Fruit fly (Drosophila melanogaster): Measurements from ENCODE around the gene Pus1.

The Pus1 gene

dm6 chr3R:20557415-20558105 is 34.9 kb downstream of the Pus1 start, which contains the start of the genes DPCoAC and CG5180 (continued):
- TF ChIP-seq CG7839 (tag; optimal IDR thresholded peaks at IDR 0.05) (peak; percentile 62), CG4730 (GFP tag; IDR thresholded peaks at IDR 0.05) (peak; percentile 56; the same call in 1 of the 2 replicates), zfh1 (GFP tag; IDR thresholded peaks at IDR 0.05) (peak; percentile 78; the same call in 2 of the 3 replicates), sima (GFP tag; optimal IDR thresholded peaks at IDR 0.05) (no peak), nom (GFP tag; optimal IDR thresholded peaks at IDR 0.05) (peak; percentile 48), sr (GFP tag; IDR thresholded peaks at IDR 0.05) (peak; percentile 78), NK7.1 (GFP tag; optimal IDR thresholded peaks at IDR 0.05) (no peak), CG12942 (GFP tag; optimal IDR thresholded peaks at IDR 0.05) (peak; percentile 45), gro (GFP tag; optimal IDR thresholded peaks at IDR 0.05) (peak; percentile 77), CG4617 (GFP tag; optimal IDR thresholded peaks at IDR 0.05; ENCODE audit: borderline replicate concordance) (peak; percentile 58), dimm (GFP tag; IDR thresholded peaks at IDR 0.05) (0 out of 2 replicates have a peak, but pooled peaks have one; percentile 19), gcm2 (GFP tag; optimal IDR thresholded peaks at IDR 0.05) (no peak), Ptx1 (GFP tag; IDR thresholded peaks at IDR 0.05) (peak; percentile 73), otp (GFP tag; IDR thresholded peaks at IDR 0.05) (0 out of 3 replicates have a peak, but pooled peaks have one; percentile 48), dan (GFP tag; IDR thresholded peaks at IDR 0.05) (no peak), btn (GFP tag; optimal IDR thresholded peaks at IDR 0.05) (no peak), Asciz (GFP tag; optimal IDR thresholded peaks at IDR 0.05) (no peak), so (GFP tag; IDR thresholded peaks at IDR 0.05) (peak; percentile 53; the same call in 1 of the 3 replicates), Rx (GFP tag; IDR thresholded peaks at IDR 0.05) (peak; percentile 30; the same call in 1 of the 2 replicates), pzg (GFP tag; optimal IDR thresholded peaks at IDR 0.05) (peak; percentile 94), Atf6 (GFP tag; IDR thresholded peaks at IDR 0.05) (peak; percentile 32; the same call in 1 of the 2 replicates), Awh (GFP tag; IDR thresholded peaks at IDR 0.05) (peak; percentile 69), CG6689 (GFP tag; IDR thresholded peaks at IDR 0.05) (peak; percentile 57; the same call in 1 of the 2 replicates), CG5245 (GFP tag; optimal IDR thresholded peaks at IDR 0.05) (peak; percentile 41), CG12155 (GFP tag; optimal IDR thresholded peaks at IDR 0.05) (peak; percentile 87), psq (GFP tag; optimal IDR thresholded peaks at IDR 0.05) (peak; percentile 36), Atf3 (GFP tag; optimal IDR thresholded peaks at IDR 0.05) (peak; percentile 14), CG7987 (GFP tag; optimal IDR thresholded peaks at IDR 0.05) (peak; percentile 53), CG7963 (GFP tag; IDR thresholded peaks at IDR 0.05; ENCODE audit: partially characterized antibody) (peak; percentile 71; the same call in 2 of the 3 replicates), gem (tag; optimal IDR thresholded peaks at IDR 0.05) (peak; percentile 56), MBD-R2 (GFP tag; IDR thresholded peaks at IDR 0.05) (peak; percentile 54), CG17568 (GFP tag; optimal IDR thresholded peaks at IDR 0.05) (peak; percentile 6), CG15601 (tag; optimal IDR thresholded peaks at IDR 0.05) (no peak), Tbp (GFP tag; optimal IDR thresholded peaks at IDR 0.05) (no peak), ara (GFP tag; IDR thresholded peaks at IDR 0.05) (peak; percentile 58), trh (GFP tag; optimal IDR thresholded peaks at IDR 0.05) (no peak), ac (GFP tag; optimal IDR thresholded peaks at IDR 0.05) (no peak), CG4424 (GFP tag; optimal IDR thresholded peaks at IDR 0.05) (peak; percentile 39), CG17385 (GFP tag; optimal IDR thresholded peaks at IDR 0.05) (peak; percentile 33), p53 (GFP tag; optimal IDR thresholded peaks at IDR 0.05) (peak; percentile 6), CG12744 (GFP tag; optimal IDR thresholded peaks at IDR 0.05) (no peak), al (GFP tag; IDR thresholded peaks at IDR 0.05) (peak; percentile 65), emc (GFP tag; optimal IDR thresholded peaks at IDR 0.05) (peak; percentile 31), her (GFP tag; optimal IDR thresholded peaks at IDR 0.05) (peak; percentile 51), lilli (GFP tag; optimal IDR thresholded peaks at IDR 0.05) (peak; percentile 77), CG2129 (GFP tag; IDR thresholded peaks at IDR 0.05; ENCODE audit: partially characterized antibody) (no peak), grau (tag; optimal IDR thresholded peaks at IDR 0.05) (peak; percentile 60), nerfin-1 (tag; optimal IDR thresholded peaks at IDR 0.05) (peak; percentile 14), CG4820 (GFP tag; optimal IDR thresholded peaks at IDR 0.05) (peak; percentile 8), wek (GFP tag; optimal IDR thresholded peaks at IDR 0.05) (no peak)

All from whole organism, embryonic.